Fruit fly (Drosophila melanogaster) whole organism, embryonic: ENCODE results near the gene CG31778.

ENCODE experiments used
- Adf1 ChIP-seq: fragments of 200-800 bp; sonication (Bioruptor generic); IDR thresholded peaks from 2 replicates; pipeline ENCODE4 v1.3.6; 2022; ENCODE audit warnings: missing biosample characterization, missing genetic modification characterization
- Bgb ChIP-seq: fragments of 200-800 bp; sonication (Bioruptor generic); IDR thresholded peaks from 2 replicates; pipeline ENCODE4 v1.3.6; 2022; ENCODE audit warnings: missing biosample characterization, missing genetic modification characterization; ENCODE audit not compliant: partially characterized antibody
- CG10274 ChIP-seq: fragments of 200-800 bp; sonication (Bioruptor generic); optimal IDR thresholded peaks from 3 replicates; lab custom pipeline; 2017; ENCODE audit warnings: missing biosample characterization, mild to moderate bottlenecking, missing genetic modification characterization
- CG11696 ChIP-seq: fragments of 200-800 bp; sonication (Bioruptor generic); IDR thresholded peaks from 2 replicates; pipeline ENCODE4 v1.3.6; 2022; ENCODE audit warnings: missing biosample characterization, missing genetic modification characterization
- CG15479 ChIP-seq: fragments of 200-800 bp; sonication (Bioruptor generic); optimal IDR thresholded peaks from 3 replicates; lab custom pipeline; 2019; ENCODE audit warnings: missing biosample characterization, mild to moderate bottlenecking, missing genetic modification characterization, moderate library complexity
- CG2199 ChIP-seq: fragments of 200-800 bp; sonication (Bioruptor generic); IDR thresholded peaks from 3 replicates; pipeline ENCODE4 v1.3.6; 2022; ENCODE audit warnings: missing biosample characterization, missing genetic modification characterization
- CG32532 ChIP-seq: fragments of 200-800 bp; sonication (Bioruptor generic); IDR thresholded peaks from 2 replicates; pipeline ENCODE4 v1.3.6; 2022; ENCODE audit warnings: missing biosample characterization, missing genetic modification characterization
- CG4854 ChIP-seq: fragments of 200-800 bp; sonication (Bioruptor generic); optimal IDR thresholded peaks from 2 replicates; lab custom pipeline; 2016; ENCODE audit warnings: missing biosample characterization, missing genetic modification characterization, inconsistent platforms
- CG6791 ChIP-seq: fragments of 200-800 bp; sonication (Bioruptor generic); IDR thresholded peaks from 3 replicates; pipeline ENCODE4 v1.3.6; 2022; ENCODE audit warnings: missing biosample characterization, missing genetic modification characterization; ENCODE audit not compliant: partially characterized antibody
- CG8478 ChIP-seq: fragments of >200 bp; optimal IDR thresholded peaks from 2 replicates; lab custom pipeline; 2018
- CG8924 ChIP-seq: fragments of 200-800 bp; optimal IDR thresholded peaks from 3 replicates; lab custom pipeline; 2019; ENCODE audit warnings: missing biosample characterization, mild to moderate bottlenecking, missing genetic modification characterization, moderate library complexity
- CG9215 ChIP-seq: fragments of 200-800 bp; sonication (Bioruptor generic); IDR thresholded peaks from 2 replicates; pipeline ENCODE4 v1.3.6; 2022; ENCODE audit warnings: missing biosample characterization, missing genetic modification characterization
- Camta ChIP-seq: fragments of 200-800 bp; sonication (Bioruptor generic); optimal IDR thresholded peaks from 2 replicates; lab custom pipeline; 2016; ENCODE audit warnings: missing biosample characterization, missing genetic modification characterization
- CoRest ChIP-seq: fragments of 200-800 bp; sonication (Bioruptor generic); optimal IDR thresholded peaks from 3 replicates; lab custom pipeline; 2018; ENCODE audit warnings: missing biosample characterization, mild to moderate bottlenecking, missing genetic modification characterization, moderate library complexity
- Dip2 ChIP-seq: fragments of 200-800 bp; sonication (Bioruptor generic); IDR thresholded peaks from 2 replicates; pipeline ENCODE4 v1.3.6; 2022; ENCODE audit warnings: missing biosample characterization, missing genetic modification characterization
- Doc3 ChIP-seq: fragments of 200-800 bp; sonication (Bioruptor generic); IDR thresholded peaks from 3 replicates; pipeline ENCODE4 v1.3.6; 2022; ENCODE audit warnings: missing biosample characterization, missing genetic modification characterization; ENCODE audit not compliant: partially characterized antibody
- Jarid2 ChIP-seq: fragments of 200-800 bp; sonication (Bioruptor generic); optimal IDR thresholded peaks from 3 replicates; lab custom pipeline; 2017; ENCODE audit warnings: mild to moderate bottlenecking, missing biosample characterization, missing genetic modification reagents, missing genetic modification characterization
- Mes4 ChIP-seq: fragments of 200-800 bp; sonication (Bioruptor generic); optimal IDR thresholded peaks from 2 replicates; lab custom pipeline; 2016; ENCODE audit warnings: missing biosample characterization, missing genetic modification characterization
- NC2β ChIP-seq: fragments of 200-800 bp; sonication (Bioruptor generic); optimal IDR thresholded peaks from 2 replicates; lab custom pipeline; 2016; ENCODE audit warnings: missing biosample characterization, missing genetic modification characterization
- Nf-YA ChIP-seq: fragments of 200-800 bp; sonication (Bioruptor generic); IDR thresholded peaks from 2 replicates; pipeline ENCODE4 v1.3.6; 2022; ENCODE audit warnings: missing biosample characterization, missing genetic modification characterization
- Nf-YB ChIP-seq: fragments of 200-800 bp; sonication (Bioruptor generic); optimal IDR thresholded peaks from 3 replicates; lab custom pipeline; 2019; ENCODE audit warnings: missing biosample characterization, mild to moderate bottlenecking, missing genetic modification characterization, moderate library complexity
- Nf-YC ChIP-seq: fragments of 200-800 bp; optimal IDR thresholded peaks from 3 replicates; lab custom pipeline; 2019; ENCODE audit warnings: missing biosample characterization, mild to moderate bottlenecking, missing genetic modification characterization, moderate library complexity
- Opbp ChIP-seq: fragments of 200-800 bp; sonication (Bioruptor generic); IDR thresholded peaks from 3 replicates; pipeline ENCODE4 v1.3.6; 2022; ENCODE audit warnings: missing biosample characterization, missing genetic modification characterization; ENCODE audit not compliant: partially characterized antibody
- Side ChIP-seq: fragments of 200-800 bp; sonication (Bioruptor generic); optimal IDR thresholded peaks from 2 replicates; lab custom pipeline; 2016; ENCODE audit warnings: missing biosample characterization, missing genetic modification characterization
- Sox102F ChIP-seq: fragments of 200-800 bp; sonication (Bioruptor generic); optimal IDR thresholded peaks from 2 replicates; lab custom pipeline; 2018; ENCODE audit warnings: missing biosample characterization, mild to moderate bottlenecking, missing genetic modification characterization, moderate library complexity
- ato ChIP-seq: fragments of 200-800 bp; sonication (Bioruptor generic); IDR thresholded peaks from 2 replicates; pipeline ENCODE4 v1.3.6; 2022; ENCODE audit warnings: missing biosample characterization, missing genetic modification characterization; ENCODE audit not compliant: partially characterized antibody
- cg ChIP-seq: fragments of 200-800 bp; sonication (Bioruptor generic); optimal IDR thresholded peaks from 3 replicates; lab custom pipeline; 2019; ENCODE audit warnings: missing biosample characterization, mild to moderate bottlenecking, missing genetic modification characterization, moderate library complexity
- chinmo ChIP-seq: fragments of 200-800 bp; sonication (Bioruptor generic); IDR thresholded peaks from 4 replicates; pipeline ENCODE4 v1.3.6; 2022; ENCODE audit warnings: missing biosample characterization, missing genetic modification characterization; ENCODE audit not compliant: partially characterized antibody
- chm ChIP-seq: fragments of 200-800 bp; sonication (Bioruptor generic); IDR thresholded peaks from 2 replicates; pipeline ENCODE4 v1.3.6; 2022; ENCODE audit warnings: missing biosample characterization, missing genetic modification characterization
- ci ChIP-seq: fragments of 200-800 bp; sonication (Bioruptor generic); IDR thresholded peaks from 3 replicates; pipeline ENCODE4 v1.3.6; 2022; ENCODE audit warnings: missing biosample characterization, missing genetic modification characterization
- ewg ChIP-seq: fragments of 200-800 bp; sonication (Bioruptor generic); optimal IDR thresholded peaks from 3 replicates; lab custom pipeline; 2017; ENCODE audit warnings: mild to moderate bottlenecking, missing biosample characterization, missing genetic modification reagents, missing genetic modification characterization
- gcm ChIP-seq: fragments of 200-800 bp; sonication (Bioruptor generic); optimal IDR thresholded peaks from 2 replicates; lab custom pipeline; 2019; ENCODE audit warnings: missing biosample characterization, mild to moderate bottlenecking, missing genetic modification characterization, moderate library complexity
- gem ChIP-seq: fragments of 200-800 bp; sonication (Bioruptor generic); optimal IDR thresholded peaks from 2 replicates; lab custom pipeline; 2019; ENCODE audit warnings: missing biosample characterization, mild to moderate bottlenecking, missing genetic modification characterization, moderate library complexity
- gt ChIP-seq: fragments of 200-800 bp; sonication (Bioruptor generic); IDR thresholded peaks from 2 replicates; pipeline ENCODE4 v1.3.6; 2022; ENCODE audit warnings: missing biosample characterization, missing genetic modification characterization
- insv ChIP-seq, 2 experiments: fragments of 200-800 bp; sonication (Bioruptor generic); optimal IDR thresholded peaks; 3 replicates each; lab custom pipeline; 2016 to 2018; ENCODE audit warnings: missing biosample characterization in 2 of 2, missing genetic modification characterization in 2 of 2
- kay ChIP-seq: fragments of 200-800 bp; sonication (Bioruptor generic); optimal IDR thresholded peaks from 2 replicates; lab custom pipeline; 2016; ENCODE audit warnings: missing biosample characterization, missing genetic modification characterization
- kni ChIP-seq: fragments of 200-800 bp; sonication (Bioruptor generic); optimal IDR thresholded peaks from 3 replicates; lab custom pipeline; 2017; ENCODE audit warnings: mild to moderate bottlenecking, missing biosample characterization, missing genetic modification reagents, missing genetic modification characterization
- nau ChIP-seq: fragments of 200-800 bp; sonication (Bioruptor generic); optimal IDR thresholded peaks from 3 replicates; lab custom pipeline; 2017; ENCODE audit warnings: missing biosample characterization, mild to moderate bottlenecking, missing genetic modification characterization, missing genetic modification reagents
- nerfin-2 ChIP-seq: fragments of 200-800 bp; sonication (Bioruptor generic); IDR thresholded peaks from 2 replicates; pipeline ENCODE4 v1.3.6; 2022; ENCODE audit warnings: missing biosample characterization, missing genetic modification characterization; ENCODE audit not compliant: partially characterized antibody
- nmo ChIP-seq: fragments of 200-800 bp; sonication (Bioruptor generic); optimal IDR thresholded peaks from 2 replicates; lab custom pipeline; 2018; ENCODE audit warnings: missing biosample characterization, mild to moderate bottlenecking, missing genetic modification characterization, moderate library complexity
- p53 ChIP-seq: fragments of 200-800 bp; sonication (Bioruptor generic); optimal IDR thresholded peaks from 2 replicates; lab custom pipeline; 2016; ENCODE audit warnings: missing biosample characterization, missing genetic modification characterization
- psq ChIP-seq: fragments of 200-800 bp; sonication (Bioruptor generic); optimal IDR thresholded peaks from 2 replicates; lab custom pipeline; 2017; ENCODE audit warnings: missing biosample characterization, missing genetic modification characterization
- pum ChIP-seq: fragments of 200-800 bp; sonication (Bioruptor generic); optimal IDR thresholded peaks from 2 replicates; lab custom pipeline; 2016; ENCODE audit warnings: missing biosample characterization, missing genetic modification characterization
- sd ChIP-seq: fragments of 200-800 bp; sonication (Bioruptor generic); optimal IDR thresholded peaks from 3 replicates; lab custom pipeline; 2018; ENCODE audit warnings: missing biosample characterization, mild to moderate bottlenecking, missing genetic modification characterization, moderate library complexity
- seq ChIP-seq: fragments of 200-800 bp; sonication (Bioruptor generic); IDR thresholded peaks from 2 replicates; pipeline ENCODE4 v1.3.6; 2022; ENCODE audit warnings: missing biosample characterization, missing genetic modification characterization
- sima ChIP-seq: fragments of 200-800 bp; sonication (Bioruptor generic); optimal IDR thresholded peaks from 2 replicates; lab custom pipeline; 2016; ENCODE audit warnings: missing biosample characterization, missing genetic modification characterization
- sr ChIP-seq: fragments of 200-800 bp; sonication (Bioruptor generic); IDR thresholded peaks from 3 replicates; pipeline ENCODE4 v1.3.6; 2022; ENCODE audit warnings: missing biosample characterization, missing genetic modification characterization
- unpg ChIP-seq: fragments of 200-800 bp; sonication (Bioruptor generic); optimal IDR thresholded peaks from 3 replicates; lab custom pipeline; 2018; ENCODE audit warnings: missing biosample characterization, mild to moderate bottlenecking, missing genetic modification characterization, moderate library complexity
- zfh1 ChIP-seq: fragments of 200-800 bp; sonication (Bioruptor generic); IDR thresholded peaks from 3 replicates; pipeline ENCODE4 v1.3.6; 2022; ENCODE audit warnings: missing biosample characterization, missing genetic modification characterization

The CG31778 gene

dm6 chr2L:3662307-3662795 is 42.9 kb downstream of the CG31778 start, which contains the start of gene Drgx (continued):
- TF ChIP-seq Nf-YC (tag; lab: Kevin White, UChicago) (peak; percentile 98), nau (GFP tag; lab: Kevin White, UChicago) (no peak), sr (no peak), unpg (no peak), gcm (GFP tag; lab: Kevin White, UChicago) (no peak), CG6791 (GFP tag; lab: Robert Waterston, UW) (0 out of 3 replicates have a peak, but pooled peaks have one; percentile 39), Nf-YA (GFP tag; lab: Robert Waterston, UW) (peak; percentile 92), cg (GFP tag; lab: Kevin White, UChicago) (peak; percentile 11), Jarid2 (GFP tag; lab: Kevin White, UChicago) (peak; percentile 59), Bgb (GFP tag; lab: Robert Waterston, UW) (peak; percentile 13; the same call in 1 of the 2 replicates), Dip2 (GFP tag; lab: Robert Waterston, UW) (no peak), psq (no peak), CG8924 (tag; lab: Kevin White, UChicago) (no peak), chm (GFP tag; lab: Robert Waterston, UW) (0 out of 2 replicates have a peak, but pooled peaks have one; percentile 37), CG11696 (GFP tag; lab: Robert Waterston, UW) (no peak), ato (GFP tag; lab: Robert Waterston, UW) (0 out of 2 replicates have a peak, but pooled peaks have one; percentile 12), gem (tag; lab: Kevin White, UChicago) (no peak), Adf1 (GFP tag; lab: Robert Waterston, UW) (peak; percentile 96), CG15479 (peak; percentile 24), kni (no peak), CoRest (tag; lab: Kevin White, UChicago) (peak; percentile 6), Nf-YB (peak; percentile 98), CG32532 (GFP tag; lab: Robert Waterston, UW) (no peak), Side (GFP tag; lab: Kevin White, UChicago) (no peak), zfh1 (GFP tag; lab: Robert Waterston, UW) (0 out of 3 replicates have a peak, but pooled peaks have one; percentile 40), nmo (GFP tag; lab: Kevin White, UChicago) (peak; percentile 9), seq (GFP tag; lab: Robert Waterston, UW) (peak; percentile 82), ewg (GFP tag; lab: Kevin White, UChicago) (peak; percentile 97), Sox102F (GFP tag; lab: Kevin White, UChicago) (no peak), gt (GFP tag; lab: Robert Waterston, UW) (no peak), pum (no peak), chinmo (GFP tag; lab: Robert Waterston, UW) (peak; percentile 58; the same call in 1 of the 4 replicates), sima (no peak), p53 (GFP tag; lab: Kevin White, UChicago) (no peak)

- TF ChIP-seq CG2199 (peak; percentile 73; the same call in 1 of the 3 replicates), ci (peak; percentile 84; the same call in 2 of the 3 replicates), Nf-YC (tag; lab: Kevin White, UChicago) (peak; percentile 85), Opbp (peak; percentile 69), Doc3 (GFP tag; lab: Robert Waterston, UW) (no peak), CG10274 (GFP tag; lab: Kevin White, UChicago) (no peak), CG4854 (GFP tag; lab: Kevin White, UChicago) (peak; percentile 67), NC2β (GFP tag; lab: Kevin White, UChicago) (peak; percentile 45), insv (GFP tag; optimal IDR thresholded peaks at IDR 0.05; lab: Kevin White, UChicago) (peak in 1 of 2 experiments; percentile 75), nerfin-2 (no peak), kay (GFP tag; lab: Kevin White, UChicago) (peak; percentile 54), Mes4 (peak; percentile 50), CG8478 (lab: Kevin White, UChicago) (no peak), sd (tag; lab: Kevin White, UChicago) (peak; percentile 84), CG9215 (GFP tag; lab: Robert Waterston, UW) (no peak), Camta (GFP tag; lab: Kevin White, UChicago) (peak; percentile 16)
These were observed 47.7 kb downstream of the CG31778 start for dm6 chr2L:3657349-3658142.
